Worm (Caenorhabditis elegans): Measurements from ENCODE around the gene Y38E10A.8.

ce11 chrII:12580952-12581351 lies 26.0 kb upstream of the Y38E10A.8 start, which contains the start of gene clec-4:
- TF ChIP-seq mdl-1 (tag; optimal IDR thresholded peaks at IDR 0.05) (no peak), nhr-25 (tag; optimal IDR thresholded peaks at IDR 0.05) (no peak), R02D3.7 (tag; optimal IDR thresholded peaks at IDR 0.05) (no peak), ceh-28 (tag; optimal IDR thresholded peaks at IDR 0.05) (no peak), sea-2 (GFP tag; optimal IDR thresholded peaks at IDR 0.05) (no peak), ZK546.5 (tag; optimal IDR thresholded peaks at IDR 0.05) (no peak), nhr-237 (tag; optimal IDR thresholded peaks at IDR 0.05) (no peak), ztf-11 (tag; optimal IDR thresholded peaks at IDR 0.05) (no peak), lsy-12 (tag; optimal IDR thresholded peaks at IDR 0.05) (no peak), nhr-11 (tag; optimal IDR thresholded peaks at IDR 0.05) (no peak), unc-62 (GFP tag; optimal IDR thresholded peaks at IDR 0.05) (no peak), nhr-67 (tag; optimal IDR thresholded peaks at IDR 0.05) (no peak), daf-12 (tag; optimal IDR thresholded peaks at IDR 0.05) (no peak), pha-4 (tag; optimal IDR thresholded peaks at IDR 0.05) (no peak)
